Fruit fly (Drosophila melanogaster) whole organism, embryonic: Measurements from ENCODE around the gene Mdh1.

Source experiments
- C15 ChIP-seq: fragments of 200-800 bp; sonication (Bioruptor generic); IDR thresholded peaks from 3 replicates; pipeline ENCODE4 v1.3.6; 2022; ENCODE audit warnings: missing biosample characterization, missing genetic modification characterization
- CG10321 ChIP-seq: fragments of 200-800 bp; sonication (Bioruptor generic); IDR thresholded peaks from 2 replicates; pipeline ENCODE4 v1.3.6; 2022; ENCODE audit warnings: missing biosample characterization, missing genetic modification characterization
- CG10462 ChIP-seq: fragments of 200-800 bp; sonication (Bioruptor generic); optimal IDR thresholded peaks from 2 replicates; lab custom pipeline; 2016; ENCODE audit warnings: missing biosample characterization, missing genetic modification characterization
- CG13296 ChIP-seq: fragments of 200-800 bp; sonication (Bioruptor generic); optimal IDR thresholded peaks from 3 replicates; lab custom pipeline; 2018; ENCODE audit warnings: missing biosample characterization, mild to moderate bottlenecking, missing genetic modification characterization
- CG13624 ChIP-seq: fragments of 200-800 bp; sonication (Bioruptor generic); optimal IDR thresholded peaks from 2 replicates; lab custom pipeline; 2016; ENCODE audit warnings: missing biosample characterization, missing genetic modification characterization
- CG13894 ChIP-seq: fragments of 200-800 bp; sonication (Bioruptor generic); optimal IDR thresholded peaks from 3 replicates; lab custom pipeline; 2018; ENCODE audit warnings: missing biosample characterization, mild to moderate bottlenecking, missing genetic modification characterization, moderate library complexity
- CG14050 ChIP-seq: fragments of 200-800 bp; sonication (Bioruptor generic); IDR thresholded peaks from 3 replicates; pipeline ENCODE4 v1.3.6; 2022; ENCODE audit warnings: missing biosample characterization, missing genetic modification characterization
- CG14965 ChIP-seq: fragments of 200-800 bp; sonication (Bioruptor generic); optimal IDR thresholded peaks from 2 replicates; lab custom pipeline; 2016; ENCODE audit warnings: missing biosample characterization, missing genetic modification characterization, borderline replicate concordance
- CG15011 ChIP-seq: fragments of 200-800 bp; sonication (Bioruptor generic); optimal IDR thresholded peaks from 3 replicates; lab custom pipeline; 2018; ENCODE audit warnings: missing biosample characterization, mild to moderate bottlenecking, missing genetic modification characterization
- CG1792 ChIP-seq: fragments of 200-800 bp; sonication (Bioruptor generic); optimal IDR thresholded peaks from 2 replicates; lab custom pipeline; 2016; ENCODE audit warnings: missing biosample characterization, missing genetic modification characterization
- CG18619 ChIP-seq: fragments of 200-800 bp; sonication (Bioruptor generic); optimal IDR thresholded peaks from 3 replicates; lab custom pipeline; 2017; ENCODE audit warnings: missing biosample characterization, mild to moderate bottlenecking, missing genetic modification characterization
- CG2712 ChIP-seq: fragments of 200-800 bp; optimal IDR thresholded peaks from 3 replicates; lab custom pipeline; 2019; ENCODE audit warnings: missing biosample characterization, mild to moderate bottlenecking, missing genetic modification characterization, moderate library complexity
- CG2875 ChIP-seq: fragments of 200-800 bp; sonication (Bioruptor generic); optimal IDR thresholded peaks from 2 replicates; lab custom pipeline; 2017; ENCODE audit warnings: missing biosample characterization, mild to moderate bottlenecking, missing genetic modification characterization, missing genetic modification reagents
- CG30431 ChIP-seq: fragments of 200-800 bp; sonication (Bioruptor generic); optimal IDR thresholded peaks from 2 replicates; lab custom pipeline; 2017; ENCODE audit warnings: missing biosample characterization, missing genetic modification characterization
- CG3281 ChIP-seq: fragments of 200-800 bp; sonication (Bioruptor generic); optimal IDR thresholded peaks from 3 replicates; lab custom pipeline; 2017; ENCODE audit warnings: missing biosample characterization, mild to moderate bottlenecking, missing genetic modification characterization
- CG34422 ChIP-seq: fragments of 200-800 bp; sonication (Bioruptor generic); IDR thresholded peaks from 3 replicates; pipeline ENCODE4 v1.3.6; 2022; ENCODE audit warnings: missing biosample characterization, missing genetic modification characterization
- CG4617 ChIP-seq: fragments of 200-800 bp; sonication (Bioruptor generic); optimal IDR thresholded peaks from 3 replicates; lab custom pipeline; 2016; ENCODE audit warnings: missing biosample characterization, missing genetic modification characterization, borderline replicate concordance
- CG7928 ChIP-seq: fragments of 200-800 bp; sonication (Bioruptor generic); optimal IDR thresholded peaks from 2 replicates; lab custom pipeline; 2017; ENCODE audit warnings: missing biosample characterization, mild to moderate bottlenecking, missing genetic modification characterization
- CG8290 ChIP-seq, 3 experiments: fragments of 200-800 bp; sonication (Bioruptor generic); optimal IDR thresholded peaks; 2 replicates each; lab custom pipeline; 2016 to 2019; ENCODE audit warnings: missing biosample characterization in 3 of 3, missing genetic modification characterization in 3 of 3, mild to moderate bottlenecking in 2 of 3, moderate library complexity in 1 of 3
- CG8388 ChIP-seq: fragments of 200-800 bp; sonication (Bioruptor generic); optimal IDR thresholded peaks from 2 replicates; lab custom pipeline; 2019; ENCODE audit warnings: missing biosample characterization, mild to moderate bottlenecking, missing genetic modification characterization, moderate library complexity
- CG8924 ChIP-seq: fragments of 200-800 bp; optimal IDR thresholded peaks from 3 replicates; lab custom pipeline; 2019; ENCODE audit warnings: missing biosample characterization, mild to moderate bottlenecking, missing genetic modification characterization, moderate library complexity
- CG9797 ChIP-seq: fragments of 200-800 bp; sonication (Bioruptor generic); optimal IDR thresholded peaks from 3 replicates; lab custom pipeline; 2018; ENCODE audit warnings: missing biosample characterization, mild to moderate bottlenecking, missing genetic modification characterization
- Doc2 ChIP-seq: fragments of 200-800 bp; sonication (Bioruptor generic); IDR thresholded peaks from 2 replicates; pipeline ENCODE4 v1.3.6; 2022; ENCODE audit warnings: missing biosample characterization, missing genetic modification characterization
- ERR ChIP-seq: fragments of 200-800 bp; sonication (Bioruptor generic); optimal IDR thresholded peaks from 2 replicates; lab custom pipeline; 2016; ENCODE audit warnings: missing biosample characterization, missing genetic modification characterization
- Fer2 ChIP-seq: fragments of 200-800 bp; sonication (Bioruptor generic); optimal IDR thresholded peaks from 2 replicates; lab custom pipeline; 2018; ENCODE audit warnings: missing biosample characterization, mild to moderate bottlenecking, missing genetic modification characterization, moderate library complexity
- GATAe ChIP-seq: fragments of 200-800 bp; sonication (Bioruptor generic); conservative IDR thresholded peaks from 2 replicates; pipeline ENCODE4 v1.3.6; 2022; ENCODE audit warnings: missing biosample characterization, missing genetic modification characterization
- MTF-1 ChIP-seq: fragments of 200-800 bp; sonication (Bioruptor generic); optimal IDR thresholded peaks from 2 replicates; lab custom pipeline; 2018; ENCODE audit warnings: missing biosample characterization, mild to moderate bottlenecking, missing genetic modification characterization, borderline replicate concordance
- NK7.1 ChIP-seq: fragments of 200-800 bp; sonication (Bioruptor generic); optimal IDR thresholded peaks from 3 replicates; lab custom pipeline; 2016; ENCODE audit warnings: missing biosample characterization, missing genetic modification characterization
- Sox100B ChIP-seq: fragments of 200-800 bp; sonication (Bioruptor generic); optimal IDR thresholded peaks from 3 replicates; lab custom pipeline; 2018; ENCODE audit warnings: missing biosample characterization, mild to moderate bottlenecking, missing genetic modification characterization
- Sry-δ ChIP-seq: fragments of 200-800 bp; sonication (Bioruptor generic); optimal IDR thresholded peaks from 2 replicates; lab custom pipeline; 2016; ENCODE audit warnings: missing biosample characterization, missing genetic modification characterization
- YL-1 ChIP-seq: fragments of 200-800 bp; sonication (Bioruptor generic); optimal IDR thresholded peaks from 3 replicates; lab custom pipeline; 2017; ENCODE audit warnings: missing biosample characterization, mild to moderate bottlenecking, missing genetic modification characterization
- al ChIP-seq: fragments of 200-800 bp; sonication (Bioruptor generic); IDR thresholded peaks from 2 replicates; pipeline ENCODE4 v1.3.6; 2022; ENCODE audit warnings: missing biosample characterization, missing genetic modification characterization
- corto ChIP-seq: fragments of 200-800 bp; sonication (Bioruptor generic); optimal IDR thresholded peaks from 2 replicates; lab custom pipeline; 2016; ENCODE audit warnings: missing biosample characterization, mild to moderate bottlenecking, missing genetic modification characterization, moderate library complexity
- fd3F ChIP-seq: fragments of 200-800 bp; sonication (Bioruptor generic); optimal IDR thresholded peaks from 2 replicates; lab custom pipeline; 2018; ENCODE audit warnings: missing biosample characterization, mild to moderate bottlenecking, missing genetic modification characterization, moderate library complexity
- gce ChIP-seq: fragments of 200-800 bp; sonication (Bioruptor generic); IDR thresholded peaks from 3 replicates; pipeline ENCODE4 v1.3.6; 2022; ENCODE audit warnings: missing biosample characterization, missing genetic modification characterization
- gcm2 ChIP-seq: fragments of 200-800 bp; sonication (Bioruptor generic); optimal IDR thresholded peaks from 2 replicates; lab custom pipeline; 2016; ENCODE audit warnings: missing biosample characterization, missing genetic modification characterization
- hkb ChIP-seq, 2 experiments: fragments of 200-800 bp in 1 of 2; fragments of >200 bp in 1 of 2; sonication (Bioruptor generic) in 1 of 2; IDR thresholded peaks in 1 of 2; optimal IDR thresholded peaks in 1 of 2; 2 replicates each; pipeline versions ENCODE4 v1.3.6 to Lab custom; 2017 to 2022; ENCODE audit warnings: missing biosample characterization in 1 of 2, missing genetic modification characterization in 1 of 2
- inv ChIP-seq: fragments of 200-800 bp; sonication (Bioruptor generic); IDR thresholded peaks from 2 replicates; pipeline ENCODE4 v1.3.6; 2022; ENCODE audit warnings: missing biosample characterization, missing genetic modification characterization; ENCODE audit not compliant: partially characterized antibody
- jigr1 ChIP-seq: fragments of 200-800 bp; sonication (Bioruptor generic); IDR thresholded peaks from 3 replicates; pipeline ENCODE4 v1.3.6; 2022; ENCODE audit warnings: missing biosample characterization, missing genetic modification characterization
- jumu ChIP-seq: fragments of 200-800 bp; sonication (Bioruptor generic); optimal IDR thresholded peaks from 3 replicates; lab custom pipeline; 2016; ENCODE audit warnings: missing biosample characterization, missing genetic modification characterization
- kni ChIP-seq: fragments of 200-800 bp; sonication (Bioruptor generic); optimal IDR thresholded peaks from 3 replicates; lab custom pipeline; 2017; ENCODE audit warnings: mild to moderate bottlenecking, missing biosample characterization, missing genetic modification reagents, missing genetic modification characterization
- knrl ChIP-seq: fragments of 200-800 bp; sonication (Bioruptor generic); IDR thresholded peaks from 3 replicates; pipeline ENCODE4 v1.3.6; 2022; ENCODE audit warnings: missing biosample characterization, missing genetic modification characterization; ENCODE audit not compliant: partially characterized antibody
- lola ChIP-seq, 3 experiments: fragments of >200 bp in 2 of 3; fragments of 200-800 bp in 1 of 3; sonication (Bioruptor generic) in 1 of 3; optimal IDR thresholded peaks; 2 replicates each; lab custom pipeline; 2017 to 2019; ENCODE audit warnings: missing biosample characterization in 3 of 3, missing genetic modification characterization in 3 of 3, mild to moderate bottlenecking in 1 of 3, moderate library complexity in 1 of 3
- luna ChIP-seq: fragments of 200-800 bp; sonication (Bioruptor generic); optimal IDR thresholded peaks from 2 replicates; lab custom pipeline; 2016; ENCODE audit warnings: missing biosample characterization, missing genetic modification characterization
- nom ChIP-seq: fragments of 200-800 bp; sonication (Bioruptor generic); optimal IDR thresholded peaks from 2 replicates; lab custom pipeline; 2017; ENCODE audit warnings: missing biosample characterization, missing genetic modification characterization, mild to moderate bottlenecking, moderate library complexity, missing genetic modification reagents
- onecut ChIP-seq: fragments of 200-800 bp; sonication (Bioruptor generic); IDR thresholded peaks from 2 replicates; pipeline ENCODE4 v1.3.6; 2022; ENCODE audit warnings: missing biosample characterization, missing genetic modification characterization
- run ChIP-seq: fragments of 200-800 bp; sonication (Bioruptor generic); optimal IDR thresholded peaks from 3 replicates; lab custom pipeline; 2018; ENCODE audit warnings: missing biosample characterization, mild to moderate bottlenecking, missing genetic modification characterization

Mdh1 gene

dm6 chr2L:10396877-10397587 is 900 bp upstream of the Mdh1 start (continued):
- TF ChIP-seq CG13296, result peak; percentile 60
- TF ChIP-seq CG30431 (GFP tag; lab: Kevin White, UChicago), result no peak
- TF ChIP-seq kni (GFP tag; lab: Kevin White, UChicago), result peak; percentile 37
- TF ChIP-seq fd3F (GFP tag; lab: Kevin White, UChicago), result no peak
- TF ChIP-seq lola (GFP tag; optimal IDR thresholded peaks at IDR 0.05; lab: Kevin White, UChicago), result peak in 1 of 3 experiments; percentile 2
- TF ChIP-seq YL-1 (GFP tag; lab: Kevin White, UChicago), result peak; percentile 17
- peak; percentile 17 for TF ChIP-seq CG4617
- peak; percentile 5 for TF ChIP-seq CG3281
- peak; percentile 36 for TF ChIP-seq nom (GFP tag; lab: Kevin White, UChicago)
- peak; percentile 12 for TF ChIP-seq CG8924
- TF ChIP-seq corto (GFP tag; lab: Kevin White, UChicago), result peak; percentile 9
- peak; percentile 6 for TF ChIP-seq Sox100B

dm6 chr2L:10396488-10396824 is 324 bp upstream of the Mdh1 start, which contains the start of gene Cnot4:
Gene Cnot4 (plus strand): TSS chr2L:10396716.
- TF ChIP-seq CG9797 (GFP tag; lab: Kevin White, UChicago) (no peak), gcm2 (GFP tag; lab: Kevin White, UChicago) (no peak), CG10321 (no peak), Fer2 (tag; lab: Kevin White, UChicago) (no peak), knrl (GFP tag; lab: Robert Waterston, UW) (peak; percentile 48; the same call in 2 of the 3 replicates), CG1792 (GFP tag; lab: Kevin White, UChicago) (no peak), inv (0 out of 2 replicates have a peak, but pooled peaks have one; percentile 30), CG2712 (tag; lab: Kevin White, UChicago) (peak; percentile 36), CG13296 (no peak), CG7928 (no peak), Sry-δ (GFP tag; lab: Kevin White, UChicago) (peak; percentile 61), jigr1 (GFP tag; lab: Robert Waterston, UW) (no peak), CG2875 (GFP tag; lab: Kevin White, UChicago) (no peak), al (GFP tag; lab: Robert Waterston, UW) (no peak), YL-1 (GFP tag; lab: Kevin White, UChicago) (no peak), CG18619 (no peak), CG34422 (GFP tag; lab: Robert Waterston, UW) (0 out of 3 replicates have a peak, but pooled peaks have one; percentile 11), luna (no peak), CG13894 (tag; lab: Kevin White, UChicago) (no peak), C15 (GFP tag; lab: Robert Waterston, UW) (no peak), run (no peak), onecut (GFP tag; lab: Robert Waterston, UW) (no peak), GATAe (no peak), CG8388 (GFP tag; lab: Kevin White, UChicago) (no peak), gce (GFP tag; lab: Robert Waterston, UW) (no peak), Doc2 (GFP tag; lab: Robert Waterston, UW) (no peak), CG14965 (no peak), MTF-1 (no peak), hkb (optimal IDR thresholded peaks at IDR 0.05; lab: Kevin White, UChicago) (no peak), hkb (GFP tag; IDR thresholded peaks at IDR 0.05; lab: Robert Waterston, UW) (no peak), CG14050 (GFP tag; lab: Robert Waterston, UW) (no peak), CG8290 (GFP tag; optimal IDR thresholded peaks at IDR 0.05; lab: Kevin White, UChicago) (peak; percentile 10), CG8290 (tag; optimal IDR thresholded peaks at IDR 0.05; lab: Kevin White, UChicago) (no peak), ERR (GFP tag; lab: Kevin White, UChicago) (no peak), NK7.1 (no peak), CG10462 (GFP tag; lab: Kevin White, UChicago) (no peak), jumu (GFP tag; lab: Kevin White, UChicago) (no peak), CG15011 (no peak), CG13624 (GFP tag; lab: Kevin White, UChicago) (no peak)
